Worm (Caenorhabditis elegans) whole organism, L4 larva: ENCODE data around the gene W05E10.2.

Experiments
- F37D6.2 ChIP-seq: sonication (generic microtip); optimal IDR thresholded peaks from 2 replicates; lab custom pipeline; 2016; ENCODE audit warnings: mild to moderate bottlenecking, missing genetic modification characterization, missing compliant biosample characterization
- T20F7.1 ChIP-seq: fragments of 200-800 bp; sonication (Bioruptor generic); optimal IDR thresholded peaks from 2 replicates; lab custom pipeline; 2018; ENCODE audit warnings: mild to moderate bottlenecking, missing genetic modification characterization, missing compliant biosample characterization
- ceh-28 ChIP-seq: fragments of 150-350 bp; optimal IDR thresholded peaks from 2 replicates; lab custom pipeline; 2014; ENCODE audit warnings: missing biosample characterization, missing genetic modification reagents, missing genetic modification characterization
- ceh-82 ChIP-seq: sonication (generic microtip); optimal IDR thresholded peaks from 2 replicates; lab custom pipeline; 2017; ENCODE audit warnings: missing biosample characterization, missing genetic modification characterization
- dve-1 ChIP-seq: sonication (generic microtip); optimal IDR thresholded peaks from 2 replicates; lab custom pipeline; 2017; ENCODE audit warnings: antibody characterized with exemption, mild to moderate bottlenecking, missing genetic modification characterization, missing compliant biosample characterization; ENCODE audit not compliant: insufficient read depth
- fos-1 ChIP-seq: fragments of 150-350 bp; optimal IDR thresholded peaks from 2 replicates; lab custom pipeline; 2014; ENCODE audit warnings: missing biosample characterization, missing genetic modification characterization
- lin-39 ChIP-seq: fragments of 150-350 bp; optimal IDR thresholded peaks from 2 replicates; lab custom pipeline; 2014; ENCODE audit warnings: missing biosample characterization, missing genetic modification reagents, missing genetic modification characterization
- nhr-11 ChIP-seq: fragments of 150-350 bp; optimal IDR thresholded peaks from 2 replicates; lab custom pipeline; 2014; ENCODE audit warnings: missing biosample characterization, missing genetic modification characterization
- nhr-77 ChIP-seq: fragments of 150-350 bp; optimal IDR thresholded peaks from 2 replicates; lab custom pipeline; 2014; ENCODE audit warnings: missing biosample characterization, missing genetic modification characterization
- pqm-1 ChIP-seq: sonication (generic microtip); optimal IDR thresholded peaks from 2 replicates; lab custom pipeline; 2017; ENCODE audit warnings: missing biosample characterization, missing genetic modification characterization
- snpc-4 ChIP-seq: fragments of 150-350 bp; optimal IDR thresholded peaks from 2 replicates; lab custom pipeline; 2014; ENCODE audit warnings: missing biosample characterization, missing genetic modification characterization
- unc-39 ChIP-seq: sonication (generic microtip); optimal IDR thresholded peaks from 2 replicates; lab custom pipeline; 2017; ENCODE audit warnings: missing biosample characterization, missing genetic modification characterization
- vab-7 ChIP-seq: fragments of 200-800 bp; sonication (Bioruptor generic); IDR thresholded peaks from 2 replicates; pipeline ENCODE4 v1.3.6; 2022; ENCODE audit warnings: missing genetic modification reagents, missing genetic modification characterization, missing compliant biosample characterization
- zag-1 ChIP-seq: fragments of 150-350 bp; optimal IDR thresholded peaks from 2 replicates; lab custom pipeline; 2014; ENCODE audit warnings: missing biosample characterization, missing genetic modification characterization

DNA sequence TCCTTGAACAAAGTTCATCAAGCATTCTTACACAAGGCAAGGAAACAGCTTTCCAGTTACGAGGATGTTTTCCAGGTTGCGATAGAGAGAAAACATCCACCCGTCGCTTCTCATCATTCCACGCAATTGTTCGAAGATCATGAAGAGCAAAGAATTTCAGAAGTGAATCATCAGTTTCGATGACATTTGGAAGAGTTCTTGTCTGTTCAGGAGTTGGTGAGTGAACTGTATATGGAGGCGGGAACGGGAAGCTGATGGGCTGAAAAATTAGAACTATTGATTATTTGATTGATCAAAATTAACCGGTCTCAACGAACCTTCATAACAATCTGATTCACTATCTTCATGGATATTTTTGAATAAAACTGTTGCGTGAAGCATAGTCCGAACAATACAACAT lies 45.1 kb downstream of the W05E10.2 start:
- no peak for TF ChIP-seq dve-1 (tag; lab: Kevin White, UChicago)
- TF ChIP-seq zag-1 = no peak
- TF ChIP-seq lin-39 = no peak
- no peak for TF ChIP-seq nhr-11
- TF ChIP-seq ceh-28 (tag; lab: Kevin White, UChicago) = no peak
- TF ChIP-seq pqm-1 (tag; lab: Kevin White, UChicago) = no peak
- no peak for TF ChIP-seq vab-7 (GFP tag; lab: Robert Waterston, UW)
- TF ChIP-seq ceh-82 = no peak
- no peak for TF ChIP-seq nhr-77 (tag; lab: Kevin White, UChicago)
- no peak for TF ChIP-seq fos-1 (tag; lab: Kevin White, UChicago)
- TF ChIP-seq F37D6.2 (tag; lab: Kevin White, UChicago) = no peak
- TF ChIP-seq T20F7.1 (GFP tag; lab: Kevin White, UChicago) = no peak
- no peak for TF ChIP-seq unc-39
- no peak for TF ChIP-seq snpc-4 (tag; lab: Kevin White, UChicago)
